Fruit fly (Drosophila melanogaster) whole organism: Measurements from ENCODE around the gene Tim17b2.

ENCODE experiments used
- CG8478 ChIP-seq: fragments of >200 bp; optimal IDR thresholded peaks from 2 replicates; lab custom pipeline; 2018; ENCODE audit warnings: inconsistent platforms
- Dll ChIP-seq: fragments of >200 bp; optimal IDR thresholded peaks from 2 replicates; lab custom pipeline; 2017
- EcR ChIP-seq, 2 experiments: fragments of >200 bp; optimal IDR thresholded peaks; 2 replicates each; lab custom pipeline; 2017; ENCODE audit warnings: missing biosample characterization in 2 of 2, missing genetic modification characterization in 2 of 2, missing genetic modification reagents in 2 of 2
- pan ChIP-seq: fragments of >200 bp; optimal IDR thresholded peaks from 2 replicates; lab custom pipeline; 2017
- psq ChIP-seq: fragments of >200 bp; optimal IDR thresholded peaks from 2 replicates; lab custom pipeline; 2017
- usp ChIP-seq: fragments of >200 bp; optimal IDR thresholded peaks from 2 replicates; lab custom pipeline; 2017; ENCODE audit warnings: missing biosample characterization, missing genetic modification characterization, mixed read lengths

Tim17b2 gene

DNA sequence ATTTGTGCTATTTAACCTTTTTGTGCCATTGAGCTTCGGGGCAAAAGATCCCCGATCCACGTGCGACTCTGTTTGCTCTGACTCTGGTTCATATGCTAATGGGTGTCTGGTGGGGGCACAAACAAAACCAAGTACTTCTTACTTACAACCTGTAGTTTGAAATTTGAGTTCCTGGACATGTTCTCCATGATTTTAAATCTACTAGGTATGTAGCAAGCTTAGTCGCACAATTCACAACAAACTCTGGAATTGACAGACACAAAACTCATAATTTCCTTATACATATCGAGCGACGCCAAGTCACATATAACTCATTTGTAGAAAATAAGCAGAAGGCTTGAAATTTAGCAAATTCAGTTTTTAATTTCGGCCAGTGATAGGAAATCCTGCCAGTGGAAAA lies at the start of gene Tim17b2:
Gene Tim17b2, plus strand, starts transcription at position 301 of the 400 bp plus-strand sequence.
- TF ChIP-seq usp = no peak
- no peak for TF ChIP-seq pan (lab: Kevin White, UChicago)
- TF ChIP-seq EcR (GFP tag; optimal IDR thresholded peaks at IDR 0.05; lab: Kevin White, UChicago) = no peak
- no peak for TF ChIP-seq psq (lab: Kevin White, UChicago)
- TF ChIP-seq CG8478 (lab: Kevin White, UChicago) = no peak
- no peak for TF ChIP-seq Dll (lab: Kevin White, UChicago)

DNA sequence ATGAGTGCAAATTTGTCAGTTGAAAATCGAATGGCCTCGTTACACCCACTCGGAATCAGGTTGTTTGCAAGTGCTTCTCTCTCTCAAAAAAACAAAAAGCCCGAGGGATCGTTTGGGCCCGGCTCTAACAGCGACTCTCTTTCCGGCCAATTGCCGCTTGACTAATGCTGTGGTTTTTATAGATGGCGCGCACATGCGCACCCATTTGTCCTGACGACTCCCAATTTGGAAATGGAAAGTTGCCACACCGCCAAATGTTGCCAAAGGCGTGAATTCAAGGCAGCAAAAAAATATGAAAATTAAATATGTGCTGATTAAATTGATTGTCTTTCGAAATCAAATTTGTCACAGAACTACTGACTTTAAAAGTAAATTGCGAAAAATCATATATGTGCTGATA lies 49.6 kb upstream of the Tim17b2 start:
- TF ChIP-seq CG8478 (lab: Kevin White, UChicago) = no peak
- no peak for TF ChIP-seq EcR (GFP tag; optimal IDR thresholded peaks at IDR 0.05; lab: Kevin White, UChicago)
- no peak for TF ChIP-seq psq (lab: Kevin White, UChicago)
- no peak for TF ChIP-seq Dll (lab: Kevin White, UChicago)
- no peak for TF ChIP-seq pan (lab: Kevin White, UChicago)
- TF ChIP-seq usp = no peak

DNA sequence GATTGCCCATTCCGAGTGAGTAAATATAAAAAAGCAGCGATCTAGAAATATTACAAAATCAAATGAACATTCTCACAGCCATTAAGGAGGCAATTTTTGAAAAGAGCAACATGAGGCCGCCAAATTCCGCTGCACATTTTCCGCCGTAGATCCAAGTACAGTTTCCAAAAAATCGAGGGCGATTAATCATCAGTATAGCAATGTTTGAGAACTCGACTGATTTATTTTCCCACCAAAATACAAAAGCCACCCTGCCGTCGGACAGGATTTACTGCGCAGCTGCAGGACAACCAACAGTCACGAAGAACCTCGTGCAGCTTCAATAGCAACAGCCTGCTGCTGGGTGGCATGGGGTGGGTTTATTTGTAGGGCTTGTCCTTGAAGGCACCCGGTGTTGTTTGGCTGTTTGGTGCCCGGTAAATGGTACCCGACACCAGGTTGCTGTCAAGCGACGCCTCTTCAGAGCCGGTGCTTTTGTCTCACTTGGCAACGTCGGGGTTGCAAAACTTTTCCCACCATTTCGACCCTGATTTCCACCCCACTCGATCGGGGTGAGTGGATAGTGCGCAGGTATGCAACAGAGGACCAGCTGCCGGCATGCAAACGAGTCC lies 48.8 kb upstream of the Tim17b2 start:
- no peak for TF ChIP-seq psq (lab: Kevin White, UChicago)
- TF ChIP-seq usp = no peak
- no peak for TF ChIP-seq pan (lab: Kevin White, UChicago)

DNA sequence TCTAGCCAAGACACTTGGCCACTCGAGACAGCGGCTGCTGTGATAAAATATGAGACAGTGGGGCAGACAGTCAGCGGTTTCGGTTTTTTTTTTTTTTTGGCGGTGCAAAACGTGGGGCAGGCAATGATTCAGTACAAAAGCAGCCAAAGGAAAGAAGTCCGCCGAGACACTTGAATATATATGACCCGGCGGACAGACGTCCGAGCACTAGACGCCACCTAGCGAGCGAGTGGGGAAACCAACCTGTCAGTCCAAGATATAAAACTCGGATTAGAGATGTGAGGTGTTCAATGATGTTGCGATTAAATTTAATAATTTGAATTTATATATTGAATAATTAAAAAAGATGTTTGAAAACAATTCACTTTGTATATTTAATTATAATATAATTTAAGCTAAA lies 45.6 kb upstream of the Tim17b2 start:
- TF ChIP-seq CG8478 (lab: Kevin White, UChicago) (no peak), EcR (GFP tag; optimal IDR thresholded peaks at IDR 0.05; lab: Kevin White, UChicago) (no peak), Dll (lab: Kevin White, UChicago) (no peak), pan (lab: Kevin White, UChicago) (no peak), psq (lab: Kevin White, UChicago) (no peak), usp (no peak)

DNA sequence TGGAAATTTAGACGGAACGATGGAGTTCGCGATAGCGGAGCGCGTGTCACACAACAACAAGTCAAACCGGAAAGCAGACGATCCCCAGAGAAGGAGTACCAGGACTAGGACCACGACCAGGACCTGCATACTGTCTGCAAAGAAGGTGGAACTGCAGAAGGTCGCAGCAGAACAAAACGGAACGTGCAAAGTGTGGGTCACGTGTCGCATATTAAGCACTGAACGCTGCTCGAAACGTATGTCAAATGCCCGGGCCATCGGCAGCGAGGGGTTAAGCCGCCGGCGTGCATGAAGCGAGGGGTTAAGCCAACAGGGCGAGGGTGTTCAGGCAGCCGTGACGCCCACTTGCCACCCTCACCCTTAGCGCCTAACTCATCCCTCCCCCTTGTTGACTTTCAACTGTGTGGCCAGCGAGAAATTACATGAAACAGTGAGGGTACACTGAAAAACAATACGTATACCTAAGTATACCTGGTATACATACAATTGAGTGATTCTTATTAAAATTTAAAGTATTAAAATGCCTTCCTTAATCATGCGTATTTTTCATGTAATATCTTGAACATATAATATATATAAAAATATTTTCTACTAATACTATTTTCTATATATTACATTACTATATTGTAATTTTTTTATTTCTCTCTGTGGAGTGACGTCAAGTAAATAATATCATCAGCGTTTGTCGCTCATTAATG lies 42.5 kb upstream of the Tim17b2 start:
- no peak for TF ChIP-seq usp

DNA sequence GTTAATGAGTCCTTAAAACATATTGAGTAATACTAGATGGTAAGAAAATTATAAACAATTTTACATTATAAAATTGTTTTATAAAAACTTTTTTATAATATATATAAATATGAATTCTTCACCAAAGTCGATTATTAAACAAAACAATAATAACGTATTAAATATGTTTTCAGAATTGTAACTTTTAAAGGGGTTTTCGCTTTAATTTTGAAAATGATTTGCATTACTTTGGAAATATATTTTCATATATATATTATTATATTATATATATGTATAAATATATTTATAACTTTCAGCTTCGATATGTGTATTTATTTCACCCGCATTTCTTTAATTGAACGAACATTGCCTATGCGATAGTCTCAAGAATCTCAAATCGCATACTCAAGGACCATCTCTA lies 26.5 kb upstream of the Tim17b2 start:
- TF ChIP-seq EcR (GFP tag; optimal IDR thresholded peaks at IDR 0.05; lab: Kevin White, UChicago) (no peak), Dll (lab: Kevin White, UChicago) (no peak), usp (no peak), pan (lab: Kevin White, UChicago) (no peak), CG8478 (lab: Kevin White, UChicago) (no peak), psq (lab: Kevin White, UChicago) (no peak)

DNA sequence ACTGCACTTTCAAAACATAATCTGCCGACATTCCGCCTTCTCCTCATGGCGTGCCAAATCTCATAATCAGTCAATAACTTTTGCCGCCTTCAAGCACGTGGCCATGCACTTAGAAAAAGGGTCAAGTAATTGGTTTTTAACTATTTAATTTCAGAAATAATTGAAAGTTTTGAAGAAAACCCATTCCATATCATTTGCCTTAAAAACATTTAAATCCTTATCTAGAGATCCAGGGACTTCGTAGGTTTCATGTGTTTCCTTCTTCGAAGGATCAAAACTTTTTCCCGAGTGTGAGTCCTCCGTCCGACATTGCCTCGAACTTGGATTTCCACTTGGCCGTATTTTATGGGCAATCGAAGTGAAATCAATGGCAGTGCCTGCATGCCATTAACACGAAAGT lies 25.6 kb upstream of the Tim17b2 start:
- TF ChIP-seq pan (lab: Kevin White, UChicago) = no peak
- no peak for TF ChIP-seq CG8478 (lab: Kevin White, UChicago)
- TF ChIP-seq usp = no peak
- no peak for TF ChIP-seq psq (lab: Kevin White, UChicago)
- TF ChIP-seq Dll (lab: Kevin White, UChicago) = no peak

DNA sequence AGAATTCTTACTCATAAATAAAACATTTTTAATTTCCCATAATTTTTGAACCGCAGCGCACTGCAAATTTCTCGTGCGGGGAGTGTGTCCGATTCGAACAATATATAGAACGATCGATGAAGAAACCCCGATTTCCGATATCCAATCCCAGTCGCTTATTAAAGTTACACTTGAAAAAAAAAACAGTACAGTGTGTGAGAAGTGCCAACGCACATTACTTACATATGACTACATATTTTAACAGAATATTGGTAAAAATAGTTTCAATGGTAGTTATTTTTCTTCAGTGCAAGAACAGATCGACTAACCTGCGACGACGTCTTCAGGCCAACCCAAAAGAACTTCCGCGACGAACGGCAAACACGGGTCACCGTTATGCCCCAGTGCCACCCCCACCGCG lies 21.5 kb upstream of the Tim17b2 start:
- no peak for TF ChIP-seq usp
- no peak for TF ChIP-seq Dll (lab: Kevin White, UChicago)
- no peak for TF ChIP-seq EcR (GFP tag; optimal IDR thresholded peaks at IDR 0.05; lab: Kevin White, UChicago)

DNA sequence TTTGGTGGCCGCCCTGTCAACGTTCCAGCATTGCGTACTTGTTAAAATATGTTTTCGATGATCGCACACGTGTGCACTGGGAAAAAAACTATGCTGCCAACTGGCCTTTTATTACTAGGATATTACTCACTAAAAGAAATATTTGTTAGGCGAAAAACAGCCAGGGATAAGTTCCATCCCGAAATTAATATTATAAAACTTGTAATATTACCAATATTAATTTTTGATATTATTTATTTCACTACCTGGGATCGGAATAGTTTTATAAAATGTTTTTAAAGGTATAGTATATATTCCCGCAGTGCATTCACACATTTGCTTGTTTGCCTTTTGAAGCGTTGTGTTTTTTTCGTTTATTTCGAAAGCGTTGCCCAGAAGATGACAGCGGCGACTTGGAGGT lies 21.0 kb upstream of the Tim17b2 start:
- TF ChIP-seq CG8478 (lab: Kevin White, UChicago) (no peak), pan (lab: Kevin White, UChicago) (no peak), psq (lab: Kevin White, UChicago) (no peak), usp (no peak), Dll (lab: Kevin White, UChicago) (no peak), EcR (GFP tag; optimal IDR thresholded peaks at IDR 0.05; lab: Kevin White, UChicago) (no peak)

DNA sequence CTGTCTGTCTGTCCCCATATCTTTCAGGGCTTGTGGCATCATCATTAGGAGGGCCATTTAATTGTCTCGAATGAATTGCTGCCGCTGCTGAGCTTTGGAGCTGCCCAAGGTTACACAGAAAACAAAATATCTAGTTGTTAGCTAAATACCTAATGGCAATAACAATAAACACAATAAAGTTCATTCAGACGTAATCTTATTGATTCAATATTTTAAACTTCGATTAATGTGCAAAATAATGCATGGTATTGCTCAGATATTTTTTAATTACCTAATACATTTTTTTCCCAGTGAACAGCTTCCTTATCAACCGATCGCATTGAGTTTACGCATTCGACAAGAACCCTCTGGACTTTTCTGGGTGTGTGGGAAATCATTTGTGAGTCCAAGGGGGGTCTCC lies 19.4 kb upstream of the Tim17b2 start:
- TF ChIP-seq pan (lab: Kevin White, UChicago) = no peak
- TF ChIP-seq Dll (lab: Kevin White, UChicago) = no peak
- TF ChIP-seq CG8478 (lab: Kevin White, UChicago) = no peak
- TF ChIP-seq EcR (GFP tag; optimal IDR thresholded peaks at IDR 0.05; lab: Kevin White, UChicago) = no peak
- no peak for TF ChIP-seq usp
- TF ChIP-seq psq (lab: Kevin White, UChicago) = no peak

DNA sequence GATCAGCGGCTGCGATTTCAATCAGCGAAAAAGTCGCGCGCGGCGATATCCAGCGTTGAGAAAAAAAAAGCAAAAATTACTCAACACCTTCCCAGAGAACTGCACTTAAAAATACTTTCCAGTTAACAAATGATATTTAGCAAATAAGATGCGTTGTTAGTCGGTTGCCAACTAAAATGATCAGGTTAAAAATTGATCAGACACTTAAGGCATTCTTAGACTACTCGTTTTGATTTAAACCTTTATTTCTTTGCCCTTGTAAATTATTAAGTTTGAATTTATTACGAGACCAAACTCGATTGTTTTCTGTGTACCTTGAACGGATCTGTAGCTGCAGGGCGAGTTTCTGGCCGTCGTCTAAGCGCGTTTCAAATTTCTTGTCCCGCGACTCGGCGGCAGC lies 18.6 kb upstream of the Tim17b2 start:
- TF ChIP-seq CG8478 (lab: Kevin White, UChicago) (no peak), EcR (GFP tag; optimal IDR thresholded peaks at IDR 0.05; lab: Kevin White, UChicago) (no peak), usp (no peak), psq (lab: Kevin White, UChicago) (no peak), Dll (lab: Kevin White, UChicago) (no peak), pan (lab: Kevin White, UChicago) (no peak)

DNA sequence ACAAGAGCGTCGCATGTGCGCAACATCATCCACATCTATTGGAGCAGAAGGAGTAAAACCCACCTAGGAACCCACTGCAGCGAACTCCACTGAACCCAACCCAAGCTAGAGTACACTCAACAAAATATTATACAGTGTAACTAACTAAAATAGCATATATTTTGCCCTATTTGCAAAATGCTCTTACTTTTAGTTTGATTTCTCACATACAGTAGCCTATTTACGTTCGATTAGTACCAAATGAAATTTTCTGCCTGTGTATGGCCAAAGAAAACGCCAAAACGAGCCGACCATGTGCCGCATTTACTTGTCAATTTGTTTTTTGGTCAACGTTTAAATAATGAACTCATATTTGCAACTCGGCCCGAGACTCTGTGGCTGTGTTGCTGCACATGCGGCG lies 15.8 kb upstream of the Tim17b2 start:
- TF ChIP-seq EcR (GFP tag; optimal IDR thresholded peaks at IDR 0.05; lab: Kevin White, UChicago) (no peak), psq (lab: Kevin White, UChicago) (no peak), pan (lab: Kevin White, UChicago) (no peak), Dll (lab: Kevin White, UChicago) (no peak), usp (no peak), CG8478 (lab: Kevin White, UChicago) (no peak)
